Worm (Caenorhabditis elegans) whole organism, late embryonic: ENCODE results near the gene C02B10.3.
A peak's percentile ranks its signal among the peaks of the same experiment; 100 is the strongest.

Source experiments
- C08G9.2 ChIP-seq: sonication (generic microtip); optimal IDR thresholded peaks from 2 replicates; lab custom pipeline; 2016; ENCODE audit warnings: mild to moderate bottlenecking, missing genetic modification characterization, moderate library complexity, missing compliant biosample characterization
- C38D4.7 ChIP-seq: fragments of 200-800 bp; sonication (Bioruptor generic); optimal IDR thresholded peaks from 2 replicates; lab custom pipeline; 2018; ENCODE audit warnings: mild to moderate bottlenecking, missing genetic modification characterization, moderate library complexity, missing compliant biosample characterization
- F13H6.1 ChIP-seq: sonication (generic microtip); optimal IDR thresholded peaks from 2 replicates; lab custom pipeline; 2016; ENCODE audit warnings: missing genetic modification characterization, missing compliant biosample characterization
- K02D7.2 ChIP-seq: sonication (generic microtip); optimal IDR thresholded peaks from 2 replicates; lab custom pipeline; 2017; ENCODE audit warnings: mild to moderate bottlenecking, missing genetic modification characterization, missing compliant biosample characterization
- T23F11.4 ChIP-seq: fragments of 200-800 bp; sonication (Bioruptor generic); optimal IDR thresholded peaks from 2 replicates; lab custom pipeline; 2018; ENCODE audit warnings: mild to moderate bottlenecking, missing genetic modification characterization, missing compliant biosample characterization
- Y22D7AL.16 ChIP-seq: sonication (generic microtip); optimal IDR thresholded peaks from 2 replicates; lab custom pipeline; 2016; ENCODE audit warnings: missing genetic modification characterization, missing compliant biosample characterization
- ama-1 ChIP-seq: fragments of 150-350 bp; optimal IDR thresholded peaks from 2 replicates; lab custom pipeline; 2014
- ceh-14 ChIP-seq: sonication (generic microtip); optimal IDR thresholded peaks from 2 replicates; lab custom pipeline; 2016; ENCODE audit warnings: missing genotype, missing genetic modification characterization, missing compliant biosample characterization
- ceh-2 ChIP-seq: sonication (generic microtip); optimal IDR thresholded peaks from 2 replicates; lab custom pipeline; 2016; ENCODE audit warnings: missing genotype, missing genetic modification characterization, missing compliant biosample characterization
- ceh-22 ChIP-seq: sonication (generic microtip); optimal IDR thresholded peaks from 2 replicates; lab custom pipeline; 2017; ENCODE audit warnings: missing biosample characterization, missing genetic modification characterization
- ceh-24 ChIP-seq: sonication (generic microtip); optimal IDR thresholded peaks from 2 replicates; lab custom pipeline; 2016; ENCODE audit warnings: mild to moderate bottlenecking, missing genetic modification characterization, missing compliant biosample characterization
- ceh-30 ChIP-seq: fragments of 150-350 bp; optimal IDR thresholded peaks from 2 replicates; lab custom pipeline; 2014; ENCODE audit warnings: missing biosample characterization, missing genetic modification characterization
- ceh-31 ChIP-seq: sonication (generic microtip); optimal IDR thresholded peaks from 2 replicates; lab custom pipeline; 2016; ENCODE audit warnings: missing genetic modification characterization, missing compliant biosample characterization
- ceh-34 ChIP-seq: sonication (generic microtip); optimal IDR thresholded peaks from 2 replicates; lab custom pipeline; 2016; ENCODE audit warnings: mild to moderate bottlenecking, missing genetic modification characterization, missing compliant biosample characterization
- ceh-45 ChIP-seq: fragments of 200-800 bp; sonication (Bioruptor generic); IDR thresholded peaks from 2 replicates; pipeline ENCODE4 v1.3.6; 2022; ENCODE audit warnings: missing genetic modification reagents, missing genetic modification characterization, missing compliant biosample characterization
- ceh-48 ChIP-seq: sonication (generic microtip); optimal IDR thresholded peaks from 2 replicates; lab custom pipeline; 2016; ENCODE audit warnings: missing genetic modification characterization, inconsistent platforms, missing compliant biosample characterization
- ceh-9 ChIP-seq: sonication (generic microtip); optimal IDR thresholded peaks from 2 replicates; lab custom pipeline; 2016; ENCODE audit warnings: mild to moderate bottlenecking, missing genetic modification characterization, inconsistent platforms, missing compliant biosample characterization
- che-1 ChIP-seq: sonication (generic microtip); optimal IDR thresholded peaks from 2 replicates; lab custom pipeline; 2016; ENCODE audit warnings: mild to moderate bottlenecking, missing genetic modification characterization, missing compliant biosample characterization
- elt-2 ChIP-seq: sonication (generic microtip); optimal IDR thresholded peaks from 2 replicates; lab custom pipeline; 2016; ENCODE audit warnings: missing genetic modification reagents, missing genetic modification characterization, missing compliant biosample characterization
- ets-4 ChIP-seq: sonication (generic microtip); optimal IDR thresholded peaks from 2 replicates; lab custom pipeline; 2016; ENCODE audit warnings: missing genetic modification characterization, missing compliant biosample characterization
- gmeb-2 ChIP-seq: sonication (generic microtip); optimal IDR thresholded peaks from 2 replicates; lab custom pipeline; 2016; ENCODE audit warnings: missing genetic modification characterization, inconsistent platforms, missing compliant biosample characterization
- hlh-15 ChIP-seq: sonication (generic microtip); optimal IDR thresholded peaks from 2 replicates; lab custom pipeline; 2016; ENCODE audit warnings: missing genetic modification characterization, missing compliant biosample characterization
- hlh-30 ChIP-seq: sonication (generic microtip); optimal IDR thresholded peaks from 2 replicates; lab custom pipeline; 2017; ENCODE audit warnings: antibody characterized with exemption, missing genetic modification characterization, missing compliant biosample characterization; ENCODE audit not compliant: insufficient read depth
- hlh-8 ChIP-seq: sonication (generic microtip); optimal IDR thresholded peaks from 2 replicates; lab custom pipeline; 2016; ENCODE audit warnings: missing genotype, missing genetic modification characterization, missing compliant biosample characterization
- lim-6 ChIP-seq: sonication (generic microtip); optimal IDR thresholded peaks from 2 replicates; lab custom pipeline; 2016; ENCODE audit warnings: missing genetic modification characterization, missing compliant biosample characterization
- lin-11 ChIP-seq: fragments of 200-800 bp; sonication (Bioruptor generic); optimal IDR thresholded peaks from 2 replicates; lab custom pipeline; 2018; ENCODE audit warnings: mild to moderate bottlenecking, missing genetic modification characterization, missing compliant biosample characterization
- madf-2 ChIP-seq: sonication (generic microtip); optimal IDR thresholded peaks from 2 replicates; lab custom pipeline; 2017; ENCODE audit warnings: missing genetic modification characterization, missing compliant biosample characterization
- nfya-1 ChIP-seq: sonication (generic microtip); optimal IDR thresholded peaks from 2 replicates; lab custom pipeline; 2017; ENCODE audit warnings: missing genetic modification characterization, mild to moderate bottlenecking, missing compliant biosample characterization, antibody characterized with exemption, moderate library complexity
- nhr-232 ChIP-seq: sonication (generic microtip); optimal IDR thresholded peaks from 2 replicates; lab custom pipeline; 2016; ENCODE audit warnings: missing genetic modification characterization, missing compliant biosample characterization
- odd-2 ChIP-seq: sonication (generic microtip); optimal IDR thresholded peaks from 2 replicates; lab custom pipeline; 2017; ENCODE audit warnings: antibody characterized with exemption, mild to moderate bottlenecking, missing genetic modification characterization, missing compliant biosample characterization
- pag-3 ChIP-seq: sonication (generic microtip); optimal IDR thresholded peaks from 2 replicates; lab custom pipeline; 2016; ENCODE audit warnings: missing compliant biosample characterization, missing genetic modification characterization, borderline replicate concordance
- pax-1 ChIP-seq: fragments of 150-350 bp; optimal IDR thresholded peaks from 2 replicates; lab custom pipeline; 2014; ENCODE audit warnings: missing biosample characterization, missing genetic modification characterization
- ref-2 ChIP-seq: sonication (generic microtip); optimal IDR thresholded peaks from 2 replicates; lab custom pipeline; 2016; ENCODE audit warnings: missing genetic modification characterization, missing compliant biosample characterization
- rnt-1 ChIP-seq: sonication (generic microtip); optimal IDR thresholded peaks from 2 replicates; lab custom pipeline; 2016; ENCODE audit warnings: missing genetic modification characterization, missing compliant biosample characterization
- sdc-2 ChIP-seq: sonication (generic microtip); optimal IDR thresholded peaks from 2 replicates; lab custom pipeline; 2016; ENCODE audit warnings: missing genotype, missing genetic modification characterization, missing compliant biosample characterization
- sox-2 ChIP-seq: fragments of 200-800 bp; sonication (Bioruptor generic); IDR thresholded peaks from 2 replicates; pipeline ENCODE4 v1.3.6; 2022; ENCODE audit warnings: missing genetic modification reagents, missing genetic modification characterization, missing compliant biosample characterization
- syd-9 ChIP-seq: sonication (generic microtip); optimal IDR thresholded peaks from 2 replicates; lab custom pipeline; 2016; ENCODE audit warnings: mild to moderate bottlenecking, missing genetic modification characterization, moderate library complexity, missing compliant biosample characterization
- tbx-2 ChIP-seq: sonication (generic microtip); optimal IDR thresholded peaks from 2 replicates; lab custom pipeline; 2016; ENCODE audit warnings: missing genetic modification characterization, missing compliant biosample characterization
- tbx-7 ChIP-seq: sonication (generic microtip); optimal IDR thresholded peaks from 2 replicates; lab custom pipeline; 2016; ENCODE audit warnings: missing genotype, missing genetic modification characterization, missing compliant biosample characterization
- ttx-3 ChIP-seq: sonication (generic microtip); optimal IDR thresholded peaks from 2 replicates; lab custom pipeline; 2016; ENCODE audit warnings: missing genetic modification reagents, missing genetic modification characterization, missing compliant biosample characterization
- unc-42 ChIP-seq: sonication (generic microtip); optimal IDR thresholded peaks from 2 replicates; lab custom pipeline; 2016; ENCODE audit warnings: missing genotype, missing genetic modification characterization, missing compliant biosample characterization
- unc-55 ChIP-seq: sonication (generic microtip); optimal IDR thresholded peaks from 2 replicates; lab custom pipeline; 2017; ENCODE audit warnings: missing biosample characterization, missing genetic modification reagents, missing genetic modification characterization
- unc-86 ChIP-seq: sonication (generic microtip); optimal IDR thresholded peaks from 2 replicates; lab custom pipeline; 2016; ENCODE audit warnings: missing genetic modification characterization, missing compliant biosample characterization
- zip-5 ChIP-seq: sonication (generic microtip); optimal IDR thresholded peaks from 2 replicates; lab custom pipeline; 2016; ENCODE audit warnings: missing genetic modification characterization, missing compliant biosample characterization

C02B10.3 gene

DNA sequence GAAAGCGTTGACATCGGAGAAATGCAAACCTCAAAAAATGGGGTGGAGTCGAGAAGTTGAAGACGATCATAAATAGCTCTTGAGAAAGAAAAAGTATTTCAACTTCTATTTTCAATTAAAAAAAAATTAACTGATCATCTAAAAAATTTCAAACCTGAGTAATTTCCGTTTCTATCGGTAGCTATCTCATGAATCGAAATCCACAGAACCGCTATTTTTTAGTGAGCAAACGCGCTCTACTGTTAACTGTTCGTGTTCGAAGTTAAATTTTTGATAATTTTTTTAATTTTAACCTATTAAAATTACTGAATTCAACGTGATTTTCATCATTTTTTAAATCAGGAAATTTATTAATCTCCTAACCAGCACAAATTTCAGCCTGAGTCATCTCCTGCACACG is 19.2 kb downstream of the C02B10.3 start:
- TF ChIP-seq pax-1 (tag; lab: Kevin White, UChicago) (no peak), ceh-9 (no peak), madf-2 (no peak), Y22D7AL.16 (no peak), ceh-14 (tag; lab: Kevin White, UChicago) (no peak), K02D7.2 (tag; lab: Kevin White, UChicago) (no peak), ref-2 (tag; lab: Kevin White, UChicago) (no peak), tbx-7 (tag; lab: Kevin White, UChicago) (no peak), hlh-15 (tag; lab: Kevin White, UChicago) (no peak), F13H6.1 (tag; lab: Kevin White, UChicago) (no peak), lin-11 (no peak), sdc-2 (tag; lab: Kevin White, UChicago) (no peak), zip-5 (tag; lab: Kevin White, UChicago) (no peak), ceh-48 (tag; lab: Kevin White, UChicago) (no peak), ceh-34 (tag; lab: Kevin White, UChicago) (no peak), ttx-3 (no peak), nfya-1 (no peak), ceh-22 (tag; lab: Kevin White, UChicago) (no peak)

DNA sequence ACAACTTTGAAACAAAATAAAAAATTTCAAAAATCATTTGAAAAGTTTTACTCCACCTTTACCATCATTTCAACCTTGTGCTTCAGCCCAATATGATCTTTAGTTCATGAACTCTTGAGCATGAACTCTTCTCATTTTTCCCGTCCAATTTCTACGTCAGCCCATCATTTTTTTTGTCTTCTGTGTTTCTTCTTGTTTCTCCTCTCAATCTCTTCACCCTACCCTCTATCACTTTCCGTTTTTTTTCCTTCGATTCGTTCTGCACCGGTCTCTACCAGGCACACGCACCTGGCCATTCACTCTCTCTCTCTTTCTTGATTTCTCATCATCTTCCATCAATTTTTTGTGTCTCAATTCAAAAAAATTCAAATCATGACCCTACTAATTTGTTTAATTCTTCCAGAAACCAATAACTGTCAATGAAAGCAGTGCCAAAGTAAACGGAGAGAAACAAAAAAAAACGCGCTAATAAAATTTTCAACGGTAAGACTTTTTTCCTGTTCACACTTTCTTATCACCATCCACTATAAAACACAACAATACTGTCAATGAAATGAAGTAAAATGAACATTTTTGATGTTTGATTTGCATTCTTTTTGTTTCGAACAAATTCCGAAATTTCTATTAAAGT is 20.1 kb downstream of the C02B10.3 start, which contains the start of gene pygo-1:
pygo-1 (plus strand) TSS at position 404 of the 631 bp plus-strand sequence.
- TF ChIP-seq nhr-232 (tag; lab: Kevin White, UChicago) (no peak), ceh-31 (tag; lab: Kevin White, UChicago) (no peak), ceh-24 (tag; lab: Kevin White, UChicago) (no peak), pag-3 (tag; lab: Kevin White, UChicago) (no peak), sdc-2 (tag; lab: Kevin White, UChicago) (no peak), Y22D7AL.16 (no peak), lin-11 (no peak), T23F11.4 (GFP tag; lab: Kevin White, UChicago) (no peak), ets-4 (no peak), ceh-22 (tag; lab: Kevin White, UChicago) (no peak), unc-86 (tag; lab: Kevin White, UChicago) (no peak), ama-1 (lab: Kevin White, UChicago) (no peak), ceh-45 (no peak), C08G9.2 (tag; lab: Kevin White, UChicago) (no peak), sox-2 (GFP tag; lab: Robert Waterston, UW) (no peak), ceh-30 (tag; lab: Kevin White, UChicago) (no peak), nfya-1 (no peak), rnt-1 (no peak)

DNA sequence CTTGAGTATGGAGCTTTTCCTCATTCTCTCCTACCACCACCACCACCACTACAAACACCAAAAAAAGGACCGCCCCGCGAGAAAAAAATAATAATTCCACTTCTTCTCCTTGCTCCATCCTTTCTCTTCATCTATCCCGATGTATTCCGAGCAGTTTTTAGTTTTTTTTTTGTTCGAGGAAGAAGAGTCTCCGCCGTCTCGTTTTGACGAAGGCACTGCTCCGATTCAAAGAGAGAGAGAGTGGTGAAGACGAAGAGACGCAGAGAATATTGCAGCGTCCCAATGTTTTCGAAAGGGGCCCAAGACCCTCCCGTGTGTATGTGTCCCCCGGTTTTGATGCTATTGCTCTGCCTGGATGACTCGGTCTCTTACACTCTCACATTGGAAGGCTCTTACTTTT is 22.0 kb downstream of the C02B10.3 start:
- TF ChIP-seq nfya-1 = no peak
- no peak for TF ChIP-seq ets-4
- peak; percentile 13 for TF ChIP-seq tbx-2

DNA sequence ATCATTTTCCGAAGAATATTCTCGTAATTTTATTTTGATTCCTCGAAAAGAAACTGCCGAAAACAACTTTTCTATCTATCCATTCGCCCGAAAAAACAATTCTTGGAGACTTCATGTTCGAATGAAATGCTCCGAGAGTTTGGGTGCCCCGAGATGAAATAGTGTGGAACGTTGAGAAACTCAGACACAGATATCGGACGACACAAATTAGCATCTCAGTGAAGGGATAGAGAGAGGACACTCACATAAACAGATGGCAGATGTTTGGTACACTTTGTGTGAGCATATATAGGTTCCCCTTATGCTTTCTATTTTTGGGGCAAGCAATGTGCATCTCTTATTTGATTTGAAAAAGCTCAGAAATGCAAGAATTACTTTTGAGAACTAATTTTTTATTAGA is 24.2 kb downstream of the C02B10.3 start:
- peak; percentile 9 for TF ChIP-seq unc-42 (tag; lab: Kevin White, UChicago)
- peak; percentile 36 for TF ChIP-seq nfya-1
- no peak for TF ChIP-seq pax-1 (tag; lab: Kevin White, UChicago)
- no peak for TF ChIP-seq T23F11.4 (GFP tag; lab: Kevin White, UChicago)
- TF ChIP-seq madf-2 = no peak
- peak; percentile 53 for TF ChIP-seq hlh-8
- no peak for TF ChIP-seq C08G9.2 (tag; lab: Kevin White, UChicago)
- TF ChIP-seq, all 69 proteins: peak for 3

DNA sequence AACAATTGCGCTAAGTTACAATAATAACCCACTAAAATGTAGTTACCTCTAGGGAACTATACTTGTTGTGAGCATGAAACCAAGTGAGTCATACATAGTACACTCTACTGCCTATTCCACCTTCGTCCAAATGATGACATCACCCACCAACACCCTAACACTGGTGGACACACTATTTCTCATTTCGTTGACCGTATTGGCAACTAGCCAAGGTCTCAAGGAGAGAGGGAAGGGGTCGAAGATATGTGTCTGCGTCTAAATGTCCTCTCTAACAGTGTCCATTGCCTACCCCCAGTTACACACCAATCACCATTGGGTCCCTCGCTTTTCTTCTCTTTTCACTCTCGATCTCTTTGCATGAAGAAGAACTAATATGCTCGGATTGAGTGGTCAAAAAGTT is 25.2 kb downstream of the C02B10.3 start:
- TF ChIP-seq ceh-34 (tag; lab: Kevin White, UChicago) (no peak), ceh-2 (tag; lab: Kevin White, UChicago) (no peak), odd-2 (tag; lab: Kevin White, UChicago) (no peak), unc-55 (GFP tag; lab: Kevin White, UChicago) (peak; percentile 18), C38D4.7 (GFP tag; lab: Kevin White, UChicago) (no peak), syd-9 (tag; lab: Kevin White, UChicago) (no peak), lim-6 (tag; lab: Kevin White, UChicago) (no peak), ceh-31 (tag; lab: Kevin White, UChicago) (peak; percentile 18), che-1 (tag; lab: Kevin White, UChicago) (no peak), Y22D7AL.16 (peak; percentile 16), ref-2 (tag; lab: Kevin White, UChicago) (peak; percentile 61), ceh-45 (no peak), elt-2 (tag; lab: Kevin White, UChicago) (no peak), madf-2 (no peak), zip-5 (tag; lab: Kevin White, UChicago) (no peak), rnt-1 (no peak), nfya-1 (peak; percentile 74), hlh-30 (tag; lab: Kevin White, UChicago) (no peak), gmeb-2 (tag; lab: Kevin White, UChicago) (no peak)
